Worm (Caenorhabditis elegans): ENCODE results near the gene tex-2.

Gene tex-2

DNA sequence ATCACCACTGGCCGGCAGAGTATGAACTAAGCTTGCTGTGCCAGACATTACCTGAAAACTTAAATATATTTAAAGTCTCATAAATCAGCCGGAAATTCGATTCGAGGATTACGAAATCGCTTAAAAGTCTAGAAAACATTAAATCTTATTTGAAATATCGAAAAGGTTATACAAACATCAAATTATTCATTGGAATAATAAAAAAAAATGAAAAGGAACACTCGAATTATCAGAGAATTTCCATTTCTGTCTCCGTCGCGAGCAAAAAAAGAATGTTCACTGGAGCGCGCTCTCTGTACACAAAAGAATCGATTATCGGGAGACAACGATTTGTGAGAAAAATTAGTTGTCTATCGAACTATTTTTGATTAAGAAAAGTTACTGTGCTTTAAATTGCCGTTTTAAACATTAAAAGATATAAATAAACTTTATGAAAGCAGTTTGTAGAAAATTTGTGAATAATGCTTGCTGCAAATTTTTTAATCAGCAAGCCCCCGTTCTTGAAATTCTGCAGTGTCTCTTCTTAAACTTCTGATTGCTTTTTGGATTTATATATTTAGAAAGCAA lies 37.2 kb downstream of the tex-2 start, which contains the start of gene fzo-1:
Gene fzo-1, minus strand, starts transcription at position 51 of the 567 bp plus-strand sequence.
- peak; percentile 47 for TF ChIP-seq elt-2 (tag; optimal IDR thresholded peaks at IDR 0.05)
- TF ChIP-seq tbx-2 (tag; optimal IDR thresholded peaks at IDR 0.05), result no peak
- no peak for TF ChIP-seq fos-1 (tag; optimal IDR thresholded peaks at IDR 0.05)
- no peak for TF ChIP-seq nhr-43 (tag; optimal IDR thresholded peaks at IDR 0.05; ENCODE audit: poor library complexity, severe bottlenecking)
- TF ChIP-seq nhr-77 (tag; optimal IDR thresholded peaks at IDR 0.05), result no peak
- TF ChIP-seq lin-39 (tag; optimal IDR thresholded peaks at IDR 0.05), result no peak
- no peak for TF ChIP-seq mdl-1 (tag; optimal IDR thresholded peaks at IDR 0.05)
- TF ChIP-seq ztf-11 (tag; optimal IDR thresholded peaks at IDR 0.05), result no peak
- no peak for TF ChIP-seq eor-1 (tag; optimal IDR thresholded peaks at IDR 0.05)
- no peak for TF ChIP-seq zag-1 (tag; optimal IDR thresholded peaks at IDR 0.05)
- TF ChIP-seq mml-1 (tag; optimal IDR thresholded peaks at IDR 0.05), result no peak
- no peak for TF ChIP-seq pqm-1 (tag; optimal IDR thresholded peaks at IDR 0.05)
- no peak for TF ChIP-seq jun-1 (tag; optimal IDR thresholded peaks at IDR 0.05)
- TF ChIP-seq fkh-2 (tag; optimal IDR thresholded peaks at IDR 0.05), result no peak
- TF ChIP-seq unc-62 (GFP tag; optimal IDR thresholded peaks at IDR 0.05), result no peak
- TF ChIP-seq ceh-9 (tag; optimal IDR thresholded peaks at IDR 0.05), result no peak
- no peak for TF ChIP-seq nhr-76 (tag; optimal IDR thresholded peaks at IDR 0.05)
- TF ChIP-seq skn-1 (tag; optimal IDR thresholded peaks at IDR 0.05), result no peak
- no peak for TF ChIP-seq lsy-12 (tag; optimal IDR thresholded peaks at IDR 0.05)
- no peak for TF ChIP-seq daf-12 (tag; optimal IDR thresholded peaks at IDR 0.05)
- no peak for TF ChIP-seq nhr-23 (tag; optimal IDR thresholded peaks at IDR 0.05)
- TF ChIP-seq nhr-237 (tag; optimal IDR thresholded peaks at IDR 0.05), result no peak
- peak; percentile 29 for TF ChIP-seq snpc-4 (tag; optimal IDR thresholded peaks at IDR 0.05)
- no peak for TF ChIP-seq R02D3.7 (tag; optimal IDR thresholded peaks at IDR 0.05)
- TF ChIP-seq hmg-11 (tag; optimal IDR thresholded peaks at IDR 0.05), result no peak
- TF ChIP-seq elt-3 (tag; optimal IDR thresholded peaks at IDR 0.05), result no peak
- TF ChIP-seq egl-5 (tag; optimal IDR thresholded peaks at IDR 0.05), result no peak
- TF ChIP-seq nhr-11 (tag; optimal IDR thresholded peaks at IDR 0.05), result no peak
- no peak for TF ChIP-seq sea-2 (GFP tag; optimal IDR thresholded peaks at IDR 0.05)
- no peak for TF ChIP-seq aly-2 (tag; optimal IDR thresholded peaks at IDR 0.05)
- TF ChIP-seq ceh-16 (tag; optimal IDR thresholded peaks at IDR 0.05), result no peak
- no peak for TF ChIP-seq nhr-28 (tag; optimal IDR thresholded peaks at IDR 0.05)
- TF ChIP-seq ZK546.5 (tag; optimal IDR thresholded peaks at IDR 0.05), result no peak
- TF ChIP-seq ztf-4 (tag; optimal IDR thresholded peaks at IDR 0.05), result no peak
- no peak for TF ChIP-seq nhr-67 (tag; optimal IDR thresholded peaks at IDR 0.05)
- TF ChIP-seq egl-27 (tag; optimal IDR thresholded peaks at IDR 0.05), result no peak
- no peak for TF ChIP-seq ceh-82 (tag; optimal IDR thresholded peaks at IDR 0.05)
- TF ChIP-seq nhr-25 (tag; optimal IDR thresholded peaks at IDR 0.05), result no peak
- no peak for TF ChIP-seq ama-1 (optimal IDR thresholded peaks at IDR 0.05)
- TF ChIP-seq unc-39 (tag; optimal IDR thresholded peaks at IDR 0.05), result no peak
- peak; percentile 22 for TF ChIP-seq fkh-10 (GFP tag; optimal IDR thresholded peaks at IDR 0.05)
- TF ChIP-seq nhr-12 (tag; optimal IDR thresholded peaks at IDR 0.05), result no peak
- peak; percentile 52 for TF ChIP-seq lin-15B (tag; optimal IDR thresholded peaks at IDR 0.05)
- peak; percentile 60 for TF ChIP-seq nfya-1 (tag; optimal IDR thresholded peaks at IDR 0.05; ENCODE audit: insufficient read depth)
- no peak for TF ChIP-seq elt-1 (tag; optimal IDR thresholded peaks at IDR 0.05)
- TF ChIP-seq pha-4 (tag; optimal IDR thresholded peaks at IDR 0.05), result peak; percentile 72
- no peak for TF ChIP-seq ceh-28 (tag; optimal IDR thresholded peaks at IDR 0.05)

DNA sequence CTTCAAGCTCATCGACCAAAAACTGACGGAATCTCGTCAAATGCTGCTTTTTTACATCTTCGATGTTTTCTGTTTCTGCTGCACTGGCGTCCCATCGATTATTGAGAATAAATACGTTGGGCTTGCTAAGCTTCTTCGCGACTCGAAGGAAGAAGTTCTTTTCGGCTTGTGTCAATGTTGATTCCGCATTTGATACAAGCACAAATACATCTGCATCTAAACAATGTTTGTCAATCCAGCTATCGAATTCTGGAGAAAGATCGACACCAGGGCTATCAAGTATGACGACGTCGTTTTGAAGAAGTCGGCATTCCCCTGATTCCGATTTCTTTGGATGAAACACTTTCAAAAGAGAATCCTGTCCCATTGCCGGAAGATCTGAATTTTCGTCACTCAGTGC lies 38.3 kb downstream of the tex-2 start:
- TF ChIP-seq elt-1 (tag; optimal IDR thresholded peaks at IDR 0.05) (no peak), egl-5 (tag; optimal IDR thresholded peaks at IDR 0.05) (no peak), ztf-11 (tag; optimal IDR thresholded peaks at IDR 0.05) (no peak), nhr-23 (tag; optimal IDR thresholded peaks at IDR 0.05) (no peak), hmg-11 (tag; optimal IDR thresholded peaks at IDR 0.05) (no peak), fos-1 (tag; optimal IDR thresholded peaks at IDR 0.05) (no peak), ztf-4 (tag; optimal IDR thresholded peaks at IDR 0.05) (no peak)

Measured in whole organism, L3 larva.